Worm (Caenorhabditis elegans) whole organism, young adult: ENCODE measurements around the gene pak-1.

ENCODE experiments used
- F10E7.11 ChIP-seq: sonication (generic microtip); optimal IDR thresholded peaks from 2 replicates; lab custom pipeline; 2017; ENCODE audit warnings: mild to moderate bottlenecking, missing genetic modification characterization, moderate library complexity, missing compliant biosample characterization
- K12H6.12 ChIP-seq: fragments of 200-800 bp; sonication (Bioruptor generic); optimal IDR thresholded peaks from 2 replicates; lab custom pipeline; 2018; ENCODE audit warnings: mild to moderate bottlenecking, missing genetic modification characterization, missing compliant biosample characterization
- ceh-100 ChIP-seq: fragments of 200-800 bp; sonication (Bioruptor generic); IDR thresholded peaks from 2 replicates; pipeline ENCODE4 v1.3.6; 2022; ENCODE audit warnings: missing genetic modification reagents, missing genetic modification characterization, missing compliant biosample characterization
- egrh-3 ChIP-seq: fragments of 200-800 bp; sonication (Bioruptor generic); IDR thresholded peaks from 2 replicates; pipeline ENCODE4 v1.3.6; 2022; ENCODE audit warnings: missing genetic modification reagents, missing genetic modification characterization, missing compliant biosample characterization
- hlh-26 ChIP-seq: fragments of 200-800 bp; sonication (Bioruptor generic); conservative IDR thresholded peaks from 2 replicates; pipeline ENCODE4 v1.3.6; 2022; ENCODE audit warnings: missing genetic modification reagents, missing genetic modification characterization, missing compliant biosample characterization
- rcor-1 ChIP-seq: fragments of 200-800 bp; sonication (Bioruptor generic); IDR thresholded peaks from 2 replicates; pipeline ENCODE4 v1.3.6; 2022; ENCODE audit warnings: missing genetic modification reagents, missing genetic modification characterization, missing compliant biosample characterization
- rpc-1 ChIP-seq, 2 experiments: fragments of 150-350 bp in 1 of 2; sonication (generic microtip) in 1 of 2; optimal IDR thresholded peaks; 2 replicates each; lab custom pipeline; 2014 to 2018; ENCODE audit warnings: missing biosample characterization in 1 of 2, missing genetic modification characterization in 1 of 2, missing genetic modification reagents in 1 of 2, missing genotype in 1 of 2
- snpc-1.1 ChIP-seq: sonication (generic microtip); optimal IDR thresholded peaks from 2 replicates; lab custom pipeline; 2017; ENCODE audit warnings: missing genetic modification characterization, mild to moderate bottlenecking, missing compliant biosample characterization, antibody characterized with exemption, moderate library complexity, missing genotype, missing genetic modification reagents; ENCODE audit not compliant: insufficient read depth
- snpc-4 ChIP-seq, 5 experiments: fragments of 150-350 bp in 1 of 5; sonication (generic microtip) in 4 of 5; optimal IDR thresholded peaks; 2 replicates each; lab custom pipeline; 2014 to 2018; ENCODE audit warnings: missing genetic modification characterization in 5 of 5, missing biosample characterization in 3 of 5, antibody characterized with exemption in 2 of 5, mild to moderate bottlenecking in 2 of 5, missing compliant biosample characterization in 2 of 5, missing genotype in 2 of 5, moderate library complexity in 2 of 5, missing genetic modification reagents in 1 of 5
- unc-130 ChIP-seq: sonication (generic microtip); optimal IDR thresholded peaks from 2 replicates; lab custom pipeline; 2016; ENCODE audit warnings: missing genetic modification reagents, missing genetic modification characterization, missing compliant biosample characterization

DNA sequence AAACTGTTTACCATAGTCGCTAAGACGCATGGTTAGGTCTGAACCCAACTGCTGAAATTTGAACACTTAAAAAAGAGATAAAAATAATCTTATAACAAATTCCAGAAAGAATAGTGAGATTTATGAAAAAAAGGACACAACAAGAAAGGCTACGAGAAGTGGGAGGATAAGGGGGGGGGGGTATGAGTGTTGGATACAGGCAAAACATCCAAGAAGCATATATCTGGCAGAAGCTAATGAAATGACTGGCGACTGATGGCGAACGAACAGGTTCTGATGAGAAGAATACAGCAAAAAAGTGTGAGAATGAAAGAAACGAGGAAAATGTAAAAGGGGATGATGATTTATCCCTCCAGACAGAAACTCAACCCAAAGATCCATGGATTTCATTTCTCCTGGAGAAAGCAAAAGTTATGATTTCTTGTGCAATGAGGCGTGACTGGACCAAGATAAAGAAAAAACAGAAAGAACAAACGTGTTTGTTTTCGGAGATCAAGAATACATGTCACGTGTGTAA lies 17.6 kb upstream of the pak-1 start, which contains the start of gene ptr-4:
- TF ChIP-seq egrh-3 (GFP tag; lab: Robert Waterston, UW) (no peak), F10E7.11 (tag; lab: Kevin White, UChicago) (no peak), hlh-26 (no peak), ceh-100 (no peak), snpc-1.1 (tag; lab: Kevin White, UChicago) (no peak), unc-130 (GFP tag; lab: Kevin White, UChicago) (no peak), K12H6.12 (tag; lab: Kevin White, UChicago) (no peak), rpc-1 (optimal IDR thresholded peaks at IDR 0.05; lab: Kevin White, UChicago) (no peak), rpc-1 (tag; optimal IDR thresholded peaks at IDR 0.05; lab: Kevin White, UChicago) (no peak), rcor-1 (no peak), snpc-4 (GFP tag; optimal IDR thresholded peaks at IDR 0.05; lab: Kevin White, UChicago) (no peak), snpc-4 (tag; optimal IDR thresholded peaks at IDR 0.05; lab: Kevin White, UChicago) (no peak)
